Fruit fly (Drosophila melanogaster) whole organism, embryonic: ENCODE results near the gene dgt6.

Source experiments
- Ada2b ChIP-seq: fragments of 200-800 bp; sonication (Bioruptor generic); IDR thresholded peaks from 2 replicates; pipeline ENCODE4 v1.3.6; 2022; ENCODE audit warnings: missing biosample characterization, missing genetic modification characterization
- BtbVII ChIP-seq: fragments of 200-800 bp; sonication (Bioruptor generic); optimal IDR thresholded peaks from 3 replicates; lab custom pipeline; 2017; ENCODE audit warnings: missing biosample characterization, mild to moderate bottlenecking, missing genetic modification characterization
- CG10979 ChIP-seq: fragments of 200-800 bp; sonication (Bioruptor generic); optimal IDR thresholded peaks from 2 replicates; lab custom pipeline; 2018; ENCODE audit warnings: missing biosample characterization, mild to moderate bottlenecking, missing genetic modification characterization, moderate library complexity
- CG11247 ChIP-seq: fragments of 200-800 bp; sonication (Bioruptor generic); IDR thresholded peaks from 2 replicates; pipeline ENCODE4 v1.3.6; 2022; ENCODE audit warnings: missing biosample characterization, missing genetic modification characterization
- CG12071 ChIP-seq: fragments of 200-800 bp; sonication (Bioruptor generic); optimal IDR thresholded peaks from 3 replicates; lab custom pipeline; 2018; ENCODE audit warnings: missing biosample characterization, mild to moderate bottlenecking, missing genetic modification characterization
- CG1233 ChIP-seq: fragments of 200-800 bp; sonication (Bioruptor generic); optimal IDR thresholded peaks from 4 replicates; lab custom pipeline; 2018; ENCODE audit warnings: missing biosample characterization, mild to moderate bottlenecking, missing genetic modification characterization
- CG1647 ChIP-seq: fragments of 200-800 bp; sonication (Bioruptor generic); optimal IDR thresholded peaks from 3 replicates; lab custom pipeline; 2016; ENCODE audit warnings: missing biosample characterization, missing genetic modification characterization
- CG16813 ChIP-seq: fragments of 200-800 bp; sonication (Bioruptor generic); IDR thresholded peaks from 3 replicates; pipeline ENCODE4 v1.3.6; 2022; ENCODE audit warnings: missing biosample characterization, missing genetic modification characterization; ENCODE audit not compliant: partially characterized antibody
- CG17361 ChIP-seq: fragments of 200-800 bp; sonication (Bioruptor generic); IDR thresholded peaks from 3 replicates; pipeline ENCODE4 v1.3.6; 2022; ENCODE audit warnings: missing biosample characterization, missing genetic modification characterization
- CG18599 ChIP-seq: fragments of 200-800 bp; sonication (Bioruptor generic); optimal IDR thresholded peaks from 3 replicates; lab custom pipeline; 2017; ENCODE audit warnings: missing biosample characterization, missing genetic modification characterization, mild to moderate bottlenecking, moderate library complexity, missing genetic modification reagents
- CG18764 ChIP-seq: fragments of 200-800 bp; sonication (Bioruptor generic); optimal IDR thresholded peaks from 3 replicates; lab custom pipeline; 2016; ENCODE audit warnings: missing biosample characterization, missing genetic modification characterization
- CG2678 ChIP-seq: fragments of 200-800 bp; sonication (Bioruptor generic); optimal IDR thresholded peaks from 3 replicates; lab custom pipeline; 2019; ENCODE audit warnings: missing biosample characterization, mild to moderate bottlenecking, missing genetic modification characterization, moderate library complexity
- CG2875 ChIP-seq: fragments of 200-800 bp; sonication (Bioruptor generic); optimal IDR thresholded peaks from 2 replicates; lab custom pipeline; 2017; ENCODE audit warnings: missing biosample characterization, mild to moderate bottlenecking, missing genetic modification characterization, missing genetic modification reagents
- CG34376 ChIP-seq: fragments of 200-800 bp; sonication (Bioruptor generic); optimal IDR thresholded peaks from 2 replicates; lab custom pipeline; 2018; ENCODE audit warnings: missing biosample characterization, mild to moderate bottlenecking, missing genetic modification characterization
- CG3726 ChIP-seq: fragments of 200-800 bp; sonication (Bioruptor generic); IDR thresholded peaks from 3 replicates; pipeline ENCODE4, ENCODE4 v1.3.6; 2022; ENCODE audit warnings: missing biosample characterization, missing genetic modification characterization
- CG43689 ChIP-seq: fragments of 200-800 bp; sonication (Bioruptor generic); IDR thresholded peaks from 2 replicates; pipeline ENCODE4 v1.3.6; 2022; ENCODE audit warnings: missing biosample characterization, missing genetic modification characterization
- CTCF ChIP-seq: fragments of 200-800 bp; sonication (Bioruptor generic); optimal IDR thresholded peaks from 2 replicates; lab custom pipeline; 2017; ENCODE audit warnings: missing biosample characterization, mild to moderate bottlenecking, missing genetic modification characterization, moderate library complexity
- Dip3 ChIP-seq: fragments of 200-800 bp; sonication (Bioruptor generic); optimal IDR thresholded peaks from 3 replicates; lab custom pipeline; 2016; ENCODE audit warnings: missing biosample characterization, missing genetic modification characterization
- Elba2 ChIP-seq: fragments of 200-800 bp; sonication (Bioruptor generic); optimal IDR thresholded peaks from 3 replicates; lab custom pipeline; 2016; ENCODE audit warnings: missing biosample characterization, missing genetic modification characterization
- Hr78 ChIP-seq, 2 experiments: fragments of 200-800 bp in 1 of 2; fragments of >200 bp in 1 of 2; sonication (Bioruptor generic) in 1 of 2; optimal IDR thresholded peaks; 2 replicates each; lab custom pipeline; 2017 to 2019; ENCODE audit warnings: missing biosample characterization in 2 of 2, missing genetic modification characterization in 2 of 2, mild to moderate bottlenecking in 1 of 2, moderate library complexity in 1 of 2
- Mad ChIP-seq: fragments of 200-800 bp; sonication (Bioruptor generic); optimal IDR thresholded peaks from 2 replicates; lab custom pipeline; 2016; ENCODE audit warnings: missing biosample characterization, missing genetic modification characterization
- Nf-YB ChIP-seq: fragments of 200-800 bp; sonication (Bioruptor generic); optimal IDR thresholded peaks from 3 replicates; lab custom pipeline; 2019; ENCODE audit warnings: missing biosample characterization, mild to moderate bottlenecking, missing genetic modification characterization, moderate library complexity
- Nf-YC ChIP-seq: fragments of 200-800 bp; optimal IDR thresholded peaks from 3 replicates; lab custom pipeline; 2019; ENCODE audit warnings: missing biosample characterization, mild to moderate bottlenecking, missing genetic modification characterization, moderate library complexity
- Sry-β ChIP-seq: fragments of 200-800 bp; sonication (Bioruptor generic); optimal IDR thresholded peaks from 2 replicates; lab custom pipeline; 2018; ENCODE audit warnings: missing biosample characterization, mild to moderate bottlenecking, missing genetic modification characterization, moderate library complexity
- aop ChIP-seq: fragments of 200-800 bp; sonication (Bioruptor generic); IDR thresholded peaks from 2 replicates; pipeline ENCODE4 v1.3.6; 2022; ENCODE audit warnings: missing biosample characterization, missing genetic modification characterization
- caup ChIP-seq: fragments of 200-800 bp; sonication (Bioruptor generic); optimal IDR thresholded peaks from 3 replicates; lab custom pipeline; 2017; ENCODE audit warnings: missing biosample characterization, mild to moderate bottlenecking, missing genetic modification characterization, moderate library complexity; ENCODE audit not compliant: severe bottlenecking
- danr ChIP-seq: fragments of 200-800 bp; sonication (Bioruptor generic); IDR thresholded peaks from 2 replicates; pipeline ENCODE4 v1.3.6; 2022; ENCODE audit warnings: missing biosample characterization, missing genetic modification characterization
- dmrt99B ChIP-seq: fragments of 200-800 bp; sonication (Bioruptor generic); optimal IDR thresholded peaks from 2 replicates; lab custom pipeline; 2018; ENCODE audit warnings: missing biosample characterization, mild to moderate bottlenecking, missing genetic modification characterization, moderate library complexity
- dysf ChIP-seq: fragments of 200-800 bp; sonication (Bioruptor generic); IDR thresholded peaks from 3 replicates; pipeline ENCODE4 v1.3.6; 2022; ENCODE audit warnings: missing biosample characterization, missing genetic modification characterization
- gem ChIP-seq: fragments of 200-800 bp; sonication (Bioruptor generic); optimal IDR thresholded peaks from 2 replicates; lab custom pipeline; 2019; ENCODE audit warnings: missing biosample characterization, mild to moderate bottlenecking, missing genetic modification characterization, moderate library complexity
- hkb ChIP-seq, 2 experiments: fragments of 200-800 bp in 1 of 2; fragments of >200 bp in 1 of 2; sonication (Bioruptor generic) in 1 of 2; IDR thresholded peaks in 1 of 2; optimal IDR thresholded peaks in 1 of 2; 2 replicates each; pipeline versions ENCODE4 v1.3.6 to Lab custom; 2017 to 2022; ENCODE audit warnings: missing biosample characterization in 1 of 2, missing genetic modification characterization in 1 of 2
- inv ChIP-seq: fragments of 200-800 bp; sonication (Bioruptor generic); IDR thresholded peaks from 2 replicates; pipeline ENCODE4 v1.3.6; 2022; ENCODE audit warnings: missing biosample characterization, missing genetic modification characterization; ENCODE audit not compliant: partially characterized antibody
- knrl ChIP-seq: fragments of 200-800 bp; sonication (Bioruptor generic); IDR thresholded peaks from 3 replicates; pipeline ENCODE4 v1.3.6; 2022; ENCODE audit warnings: missing biosample characterization, missing genetic modification characterization; ENCODE audit not compliant: partially characterized antibody
- nom ChIP-seq: fragments of 200-800 bp; sonication (Bioruptor generic); optimal IDR thresholded peaks from 2 replicates; lab custom pipeline; 2017; ENCODE audit warnings: missing biosample characterization, missing genetic modification characterization, mild to moderate bottlenecking, moderate library complexity, missing genetic modification reagents
- oc ChIP-seq: fragments of 200-800 bp; sonication (Bioruptor generic); optimal IDR thresholded peaks from 2 replicates; lab custom pipeline; 2018; ENCODE audit warnings: missing biosample characterization, mild to moderate bottlenecking, missing genetic modification characterization, moderate library complexity
- pb ChIP-seq: fragments of 200-800 bp; sonication (Bioruptor generic); optimal IDR thresholded peaks from 3 replicates; lab custom pipeline; 2016; ENCODE audit warnings: missing biosample characterization, missing genetic modification characterization
- rib ChIP-seq: fragments of 200-800 bp; sonication (Bioruptor generic); IDR thresholded peaks from 2 replicates; pipeline ENCODE4 v1.3.6; 2022; ENCODE audit warnings: missing biosample characterization, missing genetic modification characterization
- row ChIP-seq: fragments of 200-800 bp; sonication (Bioruptor generic); IDR thresholded peaks from 3 replicates; pipeline ENCODE4 v1.3.6; 2022; ENCODE audit warnings: missing biosample characterization, missing genetic modification characterization
- sc ChIP-seq, 3 experiments: fragments of >200 bp in 2 of 3; fragments of 200-800 bp in 1 of 3; sonication (Bioruptor generic) in 1 of 3; optimal IDR thresholded peaks; 2 replicates in 2 of 3; 3 replicates in 1 of 3; lab custom pipeline; 2017; ENCODE audit warnings: mild to moderate bottlenecking in 1 of 3, missing biosample characterization in 1 of 3, missing genetic modification characterization in 1 of 3, missing genetic modification reagents in 1 of 3
- sens ChIP-seq: fragments of 200-800 bp; sonication (Bioruptor generic); peaks from one replicate; lab custom pipeline; 2016; ENCODE audit warnings: missing biosample characterization, missing genetic modification characterization
- seq ChIP-seq: fragments of 200-800 bp; sonication (Bioruptor generic); IDR thresholded peaks from 2 replicates; pipeline ENCODE4 v1.3.6; 2022; ENCODE audit warnings: missing biosample characterization, missing genetic modification characterization
- slbo ChIP-seq: fragments of 200-800 bp; sonication (Bioruptor generic); IDR thresholded peaks from 2 replicates; pipeline ENCODE4 v1.3.6; 2022; ENCODE audit warnings: missing biosample characterization, missing genetic modification characterization
- slp2 ChIP-seq: fragments of 200-800 bp; sonication (Bioruptor generic); optimal IDR thresholded peaks from 2 replicates; lab custom pipeline; 2016; ENCODE audit warnings: missing biosample characterization, missing genetic modification characterization
- sr ChIP-seq: fragments of 200-800 bp; sonication (Bioruptor generic); IDR thresholded peaks from 3 replicates; pipeline ENCODE4 v1.3.6; 2022; ENCODE audit warnings: missing biosample characterization, missing genetic modification characterization

The dgt6 gene

dm6 chr3R:29083459-29084457, 47.0 kb downstream of the dgt6 start (continued):
- TF ChIP-seq CG2678 (tag; lab: Kevin White, UChicago) (peak; percentile 34), Hr78 (GFP tag; optimal IDR thresholded peaks at IDR 0.05; lab: Kevin White, UChicago) (peak in 1 of 2 experiments; percentile 22), hkb (optimal IDR thresholded peaks at IDR 0.05; lab: Kevin White, UChicago) (no peak), hkb (GFP tag; IDR thresholded peaks at IDR 0.05; lab: Robert Waterston, UW) (0 out of 2 replicates have a peak, but pooled peaks have one; percentile 17), Nf-YB (GFP tag; lab: Kevin White, UChicago) (peak; percentile 13), Nf-YC (tag; lab: Kevin White, UChicago) (peak; percentile 12), CG3726 (GFP tag; lab: Robert Waterston, UW) (no peak), CTCF (peak; percentile 29), CG12071 (GFP tag; lab: Kevin White, UChicago) (peak; percentile 45), oc (tag; lab: Kevin White, UChicago) (peak; percentile 32), CG43689 (GFP tag; lab: Robert Waterston, UW) (no peak), Elba2 (no peak), inv (GFP tag; lab: Robert Waterston, UW) (no peak), slp2 (GFP tag; lab: Kevin White, UChicago) (no peak), aop (GFP tag; lab: Robert Waterston, UW) (0 out of 2 replicates have a peak, but pooled peaks have one; percentile 3)

- TF ChIP-seq sr (GFP tag; lab: Robert Waterston, UW), result no peak
- no peak for TF ChIP-seq seq (GFP tag; lab: Robert Waterston, UW)
- TF ChIP-seq CG11247, result no peak
- peak; percentile 79 for TF ChIP-seq Sry-β (GFP tag; lab: Kevin White, UChicago)
- TF ChIP-seq CG10979 (tag; lab: Kevin White, UChicago), result no peak
- TF ChIP-seq CG18764, result no peak
- TF ChIP-seq CG1647, result no peak
- peak; percentile 22 for TF ChIP-seq dmrt99B
- no peak for TF ChIP-seq Ada2b
- TF ChIP-seq row (GFP tag; lab: Robert Waterston, UW), result peak; percentile 35; the same call in 1 of the 3 replicates
- TF ChIP-seq BtbVII (GFP tag; lab: Kevin White, UChicago), result no peak
- no peak for TF ChIP-seq CG1233
- no peak for TF ChIP-seq CG18599 (GFP tag; lab: Kevin White, UChicago)
- TF ChIP-seq CG34376 (GFP tag; lab: Kevin White, UChicago), result no peak
- no peak for TF ChIP-seq slbo (GFP tag; lab: Robert Waterston, UW)
- no peak for TF ChIP-seq CG43689 (GFP tag; lab: Robert Waterston, UW)
- no peak for TF ChIP-seq danr
- TF ChIP-seq caup (GFP tag; lab: Kevin White, UChicago), result no peak
- no peak for TF ChIP-seq sc (optimal IDR thresholded peaks at IDR 0.05; lab: Kevin White, UChicago)
- no peak for TF ChIP-seq sc (GFP tag; optimal IDR thresholded peaks at IDR 0.05; lab: Kevin White, UChicago)
- no peak for TF ChIP-seq pb (GFP tag; lab: Kevin White, UChicago)
- peak; percentile 44 for TF ChIP-seq sens (GFP tag; lab: Kevin White, UChicago)
- no peak for TF ChIP-seq Dip3
- no peak for TF ChIP-seq nom (GFP tag; lab: Kevin White, UChicago)
- TF ChIP-seq CG16813 (GFP tag; lab: Robert Waterston, UW), result 0 out of 3 replicates have a peak, but pooled peaks have one; percentile 28
- no peak for TF ChIP-seq rib
- TF ChIP-seq CG17361 (GFP tag; lab: Robert Waterston, UW), result no peak
- TF ChIP-seq knrl (GFP tag; lab: Robert Waterston, UW), result no peak
- no peak for TF ChIP-seq CG2875
- no peak for TF ChIP-seq dysf
- TF ChIP-seq gem (tag; lab: Kevin White, UChicago), result peak; percentile 9
- TF ChIP-seq Mad (GFP tag; lab: Kevin White, UChicago), result no peak
Observed at dm6 chr3R:29082511-29083296, 48.1 kb downstream of the dgt6 start.
